Fruit fly (Drosophila melanogaster): Measurements from ENCODE around the gene pit.

DNA sequence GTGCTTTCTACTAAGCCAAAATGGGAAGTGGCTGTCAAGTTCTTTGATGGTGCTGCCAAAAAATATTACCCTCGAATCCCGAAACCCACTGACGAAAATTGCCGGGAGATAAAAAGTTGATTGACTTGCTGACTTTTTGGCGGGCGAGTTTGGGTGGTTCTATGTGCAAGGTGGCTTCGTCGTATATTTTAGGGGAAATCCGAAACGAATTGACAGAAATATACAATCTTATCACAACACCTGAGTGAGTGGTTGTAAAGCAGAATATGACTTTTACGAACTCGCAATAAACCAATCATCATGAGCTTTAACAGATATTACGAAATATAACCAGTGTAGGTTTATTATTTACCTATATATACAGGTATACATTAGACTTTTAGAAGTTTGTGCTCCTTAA, 30.6 kb upstream of the pit start:
- TF ChIP-seq psq (optimal IDR thresholded peaks at IDR 0.05) = no peak
- TF ChIP-seq pan (optimal IDR thresholded peaks at IDR 0.05) = no peak
- no peak for TF ChIP-seq Dll (optimal IDR thresholded peaks at IDR 0.05)
- no peak for TF ChIP-seq EcR (GFP tag; optimal IDR thresholded peaks at IDR 0.05)
- no peak for TF ChIP-seq usp (GFP tag; optimal IDR thresholded peaks at IDR 0.05)
- TF ChIP-seq CG8478 (optimal IDR thresholded peaks at IDR 0.05) = no peak

Data from whole organism.